Worm (Caenorhabditis elegans): Measurements from ENCODE around the gene clec-61.

Gene clec-61

ce11 chrII:10470159-10470558 lies 20.2 kb downstream of the clec-61 start, which contains the start of gene clec-143:
Gene clec-143, minus strand, starts transcription at chrII:10470297.
- TF ChIP-seq tbp1 (GFP tag; optimal IDR thresholded peaks at IDR 0.05) (no peak), lir-1 (GFP tag; conservative IDR thresholded peaks at IDR 0.05) (no peak), nhr-80 (tag; optimal IDR thresholded peaks at IDR 0.05) (peak; percentile 61), tlf-1 (GFP tag; optimal IDR thresholded peaks at IDR 0.05) (no peak), egl-44 (GFP tag; IDR thresholded peaks at IDR 0.05) (no peak), cebp-2 (GFP tag; IDR thresholded peaks at IDR 0.05) (no peak)

- no peak for TF ChIP-seq rcor-1 (GFP tag; IDR thresholded peaks at IDR 0.05)
- no peak for TF ChIP-seq aptf-2 (GFP tag; conservative IDR thresholded peaks at IDR 0.05)
- TF ChIP-seq mel-28 (tag; optimal IDR thresholded peaks at IDR 0.05; ENCODE audit: borderline replicate concordance) = no peak
- no peak for TF ChIP-seq C17E4.6 (GFP tag; IDR thresholded peaks at IDR 0.05)
- no peak for TF ChIP-seq lin-40 (tag; optimal IDR thresholded peaks at IDR 0.05)
- TF ChIP-seq madf-8 (GFP tag; conservative IDR thresholded peaks at IDR 0.05) = no peak
- no peak for TF ChIP-seq Y67H2A.10 (GFP tag; conservative IDR thresholded peaks at IDR 0.05)
Measured at ce11 chrII:10466552-10466951, 23.8 kb downstream of the clec-61 start, which contains the start of gene tnc-2. Gene tnc-2, plus strand, starts transcription at chrII:10466852.

- no peak for TF ChIP-seq sptf-2 (GFP tag; optimal IDR thresholded peaks at IDR 0.05)
- TF ChIP-seq B0035.1 (tag; optimal IDR thresholded peaks at IDR 0.05) = no peak
- TF ChIP-seq hsf-1 (GFP tag; IDR thresholded peaks at IDR 0.05) = no peak
- no peak for TF ChIP-seq ceh-91 (GFP tag; IDR thresholded peaks at IDR 0.05)
- no peak for TF ChIP-seq snpc-3.4 (tag; optimal IDR thresholded peaks at IDR 0.05)
- TF ChIP-seq ccch-3 (GFP tag; optimal IDR thresholded peaks at IDR 0.05) = no peak
- TF ChIP-seq xnd-1 (tag; optimal IDR thresholded peaks at IDR 0.05) = no peak
- TF ChIP-seq bed-1 (GFP tag; IDR thresholded peaks at IDR 0.05) = no peak
- no peak for TF ChIP-seq F49E8.2 (tag; optimal IDR thresholded peaks at IDR 0.05; ENCODE audit: insufficient read depth)
- TF ChIP-seq B0261.1 (tag; optimal IDR thresholded peaks at IDR 0.05) = no peak
- TF ChIP-seq nfya-1 (tag; optimal IDR thresholded peaks at IDR 0.05; ENCODE audit: borderline replicate concordance, insufficient read depth) = no peak
Measured at ce11 chrII:10464230-10464920, 26.0 kb downstream of the clec-61 start, which contains the start of the genes ZK673.6 and sdz-37. Gene ZK673.6, minus strand, starts transcription at chrII:10464330. Gene sdz-37, plus strand, starts transcription at chrII:10464870.

- TF ChIP-seq unc-130 (GFP tag; optimal IDR thresholded peaks at IDR 0.05) = no peak
- TF ChIP-seq snpc-4 (GFP tag; optimal IDR thresholded peaks at IDR 0.05) = no peak
- TF ChIP-seq snpc-4 (tag; optimal IDR thresholded peaks at IDR 0.05) = no peak
- TF ChIP-seq atf-7 (tag; optimal IDR thresholded peaks at IDR 0.05) = no peak
- no peak for TF ChIP-seq lir-1 (GFP tag; conservative IDR thresholded peaks at IDR 0.05)
- no peak for TF ChIP-seq F49E8.2 (tag; optimal IDR thresholded peaks at IDR 0.05; ENCODE audit: insufficient read depth)
- TF ChIP-seq sea-2 (GFP tag; IDR thresholded peaks at IDR 0.05) = no peak
- TF ChIP-seq rec-8 (tag; optimal IDR thresholded peaks at IDR 0.05) = no peak
- TF ChIP-seq madf-3 (GFP tag; IDR thresholded peaks at IDR 0.05) = no peak
- no peak for TF ChIP-seq egrh-3 (GFP tag; IDR thresholded peaks at IDR 0.05)
- no peak for TF ChIP-seq egl-44 (GFP tag; IDR thresholded peaks at IDR 0.05)
- TF ChIP-seq C17E4.6 (GFP tag; IDR thresholded peaks at IDR 0.05) = no peak
- TF ChIP-seq ekl-4 (GFP tag; IDR thresholded peaks at IDR 0.05) = no peak
- TF ChIP-seq snpc-1.3 (tag; optimal IDR thresholded peaks at IDR 0.05; ENCODE audit: insufficient read depth) = no peak
- TF ChIP-seq fkh-3 (tag; optimal IDR thresholded peaks at IDR 0.05) = no peak
- TF ChIP-seq lsy-27 (tag; optimal IDR thresholded peaks at IDR 0.05; ENCODE audit: borderline replicate concordance, insufficient read depth) = no peak
- TF ChIP-seq ztf-22 (GFP tag; optimal IDR thresholded peaks at IDR 0.05) = no peak
Measured at ce11 chrII:10461207-10461606, 29.1 kb downstream of the clec-61 start, which contains the start of gene ZK673.5. Gene ZK673.5, plus strand, starts transcription at chrII:10461507.

Data from whole organism, young adult.